Fruit fly (Drosophila melanogaster) whole organism, embryonic: ENCODE results near the gene CG43998.

ENCODE experiments used
- Asciz ChIP-seq: fragments of 200-800 bp; sonication (Bioruptor generic); optimal IDR thresholded peaks from 2 replicates; lab custom pipeline; 2017; ENCODE audit warnings: missing biosample characterization, mild to moderate bottlenecking, missing genetic modification characterization, missing genetic modification reagents
- BEAF-32 ChIP-seq: fragments of 200-800 bp; sonication (Bioruptor generic); optimal IDR thresholded peaks from 3 replicates; lab custom pipeline; 2017; ENCODE audit warnings: missing biosample characterization, missing genetic modification characterization, mild to moderate bottlenecking, moderate library complexity, missing genetic modification reagents
- CG10366 ChIP-seq: fragments of 200-800 bp; sonication (Bioruptor generic); IDR thresholded peaks from 2 replicates; pipeline ENCODE4 v1.3.6; 2022; ENCODE audit warnings: missing biosample characterization, missing genetic modification characterization
- CG11085 ChIP-seq: fragments of 200-800 bp; sonication (Bioruptor generic); IDR thresholded peaks from 2 replicates; pipeline ENCODE4 v1.3.6; 2022; ENCODE audit warnings: missing biosample characterization, missing genetic modification characterization
- CG11696 ChIP-seq: fragments of 200-800 bp; sonication (Bioruptor generic); IDR thresholded peaks from 2 replicates; pipeline ENCODE4 v1.3.6; 2022; ENCODE audit warnings: missing biosample characterization, missing genetic modification characterization
- CG12659 ChIP-seq: fragments of 200-800 bp; sonication (Bioruptor generic); optimal IDR thresholded peaks from 3 replicates; lab custom pipeline; 2017; ENCODE audit warnings: mild to moderate bottlenecking, missing biosample characterization, missing genetic modification reagents, missing genetic modification characterization
- CG12769 ChIP-seq: fragments of 200-800 bp; sonication (Bioruptor generic); optimal IDR thresholded peaks from 2 replicates; lab custom pipeline; 2019; ENCODE audit warnings: missing biosample characterization, mild to moderate bottlenecking, missing genetic modification characterization, moderate library complexity
- CG12942 ChIP-seq: fragments of 200-800 bp; sonication (Bioruptor generic); optimal IDR thresholded peaks from 3 replicates; lab custom pipeline; 2016; ENCODE audit warnings: missing biosample characterization, missing genetic modification characterization
- CG14014 ChIP-seq: fragments of 200-800 bp; sonication (Bioruptor generic); IDR thresholded peaks from 2 replicates; pipeline ENCODE4 v1.3.6; 2022; ENCODE audit warnings: missing biosample characterization, missing genetic modification characterization
- CG1647 ChIP-seq: fragments of 200-800 bp; sonication (Bioruptor generic); optimal IDR thresholded peaks from 3 replicates; lab custom pipeline; 2016; ENCODE audit warnings: missing biosample characterization, missing genetic modification characterization
- CG17385 ChIP-seq: fragments of 200-800 bp; sonication (Bioruptor generic); optimal IDR thresholded peaks from 3 replicates; lab custom pipeline; 2018; ENCODE audit warnings: missing biosample characterization, mild to moderate bottlenecking, missing genetic modification characterization
- CG17829 ChIP-seq: fragments of 200-800 bp; optimal IDR thresholded peaks from 2 replicates; lab custom pipeline; 2019; ENCODE audit warnings: missing biosample characterization, mild to moderate bottlenecking, missing genetic modification characterization, moderate library complexity
- CG18619 ChIP-seq: fragments of 200-800 bp; sonication (Bioruptor generic); optimal IDR thresholded peaks from 3 replicates; lab custom pipeline; 2017; ENCODE audit warnings: missing biosample characterization, mild to moderate bottlenecking, missing genetic modification characterization
- CG2678 ChIP-seq: fragments of 200-800 bp; sonication (Bioruptor generic); optimal IDR thresholded peaks from 3 replicates; lab custom pipeline; 2019; ENCODE audit warnings: missing biosample characterization, mild to moderate bottlenecking, missing genetic modification characterization, moderate library complexity
- CG30403 ChIP-seq: fragments of 200-800 bp; sonication (Bioruptor generic); optimal IDR thresholded peaks from 3 replicates; lab custom pipeline; 2016; ENCODE audit warnings: missing biosample characterization, missing genetic modification characterization
- CG32767 ChIP-seq: fragments of 200-800 bp; sonication (Bioruptor generic); IDR thresholded peaks from 2 replicates; pipeline ENCODE4 v1.3.6; 2022; ENCODE audit warnings: missing biosample characterization, missing genetic modification characterization
- CG3407 ChIP-seq: fragments of 200-800 bp; sonication (Bioruptor generic); optimal IDR thresholded peaks from 2 replicates; lab custom pipeline; 2018; ENCODE audit warnings: missing biosample characterization, mild to moderate bottlenecking, missing genetic modification characterization
- CG4360 ChIP-seq: fragments of 200-800 bp; sonication (Bioruptor generic); IDR thresholded peaks from 2 replicates; pipeline ENCODE4 v1.3.6; 2022; ENCODE audit warnings: missing biosample characterization, missing genetic modification characterization
- CG4854 ChIP-seq: fragments of 200-800 bp; sonication (Bioruptor generic); optimal IDR thresholded peaks from 2 replicates; lab custom pipeline; 2016; ENCODE audit warnings: missing biosample characterization, missing genetic modification characterization, inconsistent platforms
- CG6654 ChIP-seq: fragments of 200-800 bp; sonication (Bioruptor generic); optimal IDR thresholded peaks from 2 replicates; lab custom pipeline; 2017; ENCODE audit warnings: missing biosample characterization, mild to moderate bottlenecking, missing genetic modification characterization
- CG8944 ChIP-seq: fragments of 200-800 bp; sonication (Bioruptor generic); optimal IDR thresholded peaks from 3 replicates; lab custom pipeline; 2016; ENCODE audit warnings: missing biosample characterization, missing genetic modification characterization
- CHES-1-like ChIP-seq: fragments of 200-800 bp; sonication (Bioruptor generic); optimal IDR thresholded peaks from 2 replicates; lab custom pipeline; 2016; ENCODE audit warnings: missing biosample characterization, missing genetic modification characterization
- Dek ChIP-seq: fragments of 200-800 bp; sonication (Bioruptor generic); optimal IDR thresholded peaks from 3 replicates; lab custom pipeline; 2019; ENCODE audit warnings: missing biosample characterization, mild to moderate bottlenecking, missing genetic modification characterization, moderate library complexity
- ERR ChIP-seq: fragments of 200-800 bp; sonication (Bioruptor generic); optimal IDR thresholded peaks from 2 replicates; lab custom pipeline; 2016; ENCODE audit warnings: missing biosample characterization, missing genetic modification characterization
- Fer2 ChIP-seq: fragments of 200-800 bp; sonication (Bioruptor generic); optimal IDR thresholded peaks from 2 replicates; lab custom pipeline; 2018; ENCODE audit warnings: missing biosample characterization, mild to moderate bottlenecking, missing genetic modification characterization, moderate library complexity
- Hey ChIP-seq: fragments of 200-800 bp; sonication (Bioruptor generic); optimal IDR thresholded peaks from 3 replicates; lab custom pipeline; 2018; ENCODE audit warnings: missing biosample characterization, mild to moderate bottlenecking, missing genetic modification characterization
- Hr3 ChIP-seq: fragments of 200-800 bp; sonication (Bioruptor generic); optimal IDR thresholded peaks from 3 replicates; lab custom pipeline; 2016; ENCODE audit warnings: missing biosample characterization, missing genetic modification characterization
- Lpt ChIP-seq: fragments of >200 bp; optimal IDR thresholded peaks from 2 replicates; lab custom pipeline; 2018; ENCODE audit warnings: missing biosample characterization, missing genetic modification characterization
- NC2α ChIP-seq: fragments of 200-800 bp; sonication (Bioruptor generic); optimal IDR thresholded peaks from 2 replicates; lab custom pipeline; 2016; ENCODE audit warnings: missing biosample characterization, missing genetic modification characterization
- Sry-δ ChIP-seq: fragments of 200-800 bp; sonication (Bioruptor generic); optimal IDR thresholded peaks from 2 replicates; lab custom pipeline; 2016; ENCODE audit warnings: missing biosample characterization, missing genetic modification characterization
- Taf1 ChIP-seq: fragments of 200-800 bp; sonication (Bioruptor generic); IDR thresholded peaks from 2 replicates; pipeline ENCODE4 v1.3.6; 2022; ENCODE audit warnings: missing biosample characterization, missing genetic modification characterization
- Tbp ChIP-seq: fragments of >200 bp; optimal IDR thresholded peaks from 2 replicates; lab custom pipeline; 2018; ENCODE audit warnings: missing biosample characterization, missing genetic modification characterization
- amos ChIP-seq: fragments of 200-800 bp; sonication (Bioruptor generic); IDR thresholded peaks from 2 replicates; pipeline ENCODE4 v1.3.6; 2022; ENCODE audit warnings: missing biosample characterization, missing genetic modification characterization; ENCODE audit not compliant: partially characterized antibody
- az2 ChIP-seq: fragments of 200-800 bp; sonication (Bioruptor generic); optimal IDR thresholded peaks from 3 replicates; lab custom pipeline; 2016; ENCODE audit warnings: missing biosample characterization, missing genetic modification characterization
- dati ChIP-seq: fragments of 200-800 bp; sonication (Bioruptor generic); IDR thresholded peaks from 2 replicates; pipeline ENCODE4 v1.3.6; 2022; ENCODE audit warnings: missing biosample characterization, missing genetic modification characterization
- disco-r ChIP-seq: fragments of 200-800 bp; sonication (Bioruptor generic); optimal IDR thresholded peaks from 2 replicates; lab custom pipeline; 2016; ENCODE audit warnings: missing biosample characterization, missing genetic modification characterization
- dmrt99B ChIP-seq: fragments of 200-800 bp; sonication (Bioruptor generic); optimal IDR thresholded peaks from 2 replicates; lab custom pipeline; 2018; ENCODE audit warnings: missing biosample characterization, mild to moderate bottlenecking, missing genetic modification characterization, moderate library complexity
- eve ChIP-seq, 2 experiments: fragments of >200 bp; optimal IDR thresholded peaks; 2 replicates each; lab custom pipeline; 2017; ENCODE audit warnings: missing biosample characterization in 2 of 2, missing genetic modification characterization in 2 of 2
- eyg ChIP-seq: fragments of 200-800 bp; sonication (Bioruptor generic); optimal IDR thresholded peaks from 3 replicates; lab custom pipeline; 2016; ENCODE audit warnings: missing biosample characterization, missing genetic modification characterization
- ftz-f1 ChIP-seq: fragments of 200-800 bp; sonication (Bioruptor generic); optimal IDR thresholded peaks from 2 replicates; lab custom pipeline; 2016; ENCODE audit warnings: missing biosample characterization, missing genetic modification characterization
- gfzf ChIP-seq: fragments of 200-800 bp; sonication (Bioruptor generic); optimal IDR thresholded peaks from 2 replicates; lab custom pipeline; 2016; ENCODE audit warnings: missing biosample characterization, mild to moderate bottlenecking, missing genetic modification characterization, moderate library complexity
- hbn ChIP-seq: fragments of 200-800 bp; sonication (Bioruptor generic); IDR thresholded peaks from 2 replicates; pipeline ENCODE4 v1.3.6; 2022; ENCODE audit warnings: missing biosample characterization, missing genetic modification characterization; ENCODE audit not compliant: partially characterized antibody
- kah ChIP-seq: fragments of 200-800 bp; sonication (Bioruptor generic); optimal IDR thresholded peaks from 2 replicates; lab custom pipeline; 2018; ENCODE audit warnings: missing biosample characterization, mild to moderate bottlenecking, missing genetic modification characterization
- lov ChIP-seq, 2 experiments: fragments of 200-800 bp in 1 of 2; fragments of >200 bp in 1 of 2; sonication (Bioruptor generic) in 1 of 2; IDR thresholded peaks in 1 of 2; optimal IDR thresholded peaks in 1 of 2; 2 replicates in 1 of 2; 3 replicates in 1 of 2; pipeline versions ENCODE4 v1.3.6 to Lab custom; 2017 to 2022; ENCODE audit warnings: missing biosample characterization in 1 of 2, missing genetic modification characterization in 1 of 2
- mam ChIP-seq: fragments of 200-800 bp; sonication (Bioruptor generic); optimal IDR thresholded peaks from 3 replicates; lab custom pipeline; 2016; ENCODE audit warnings: missing biosample characterization, missing genetic modification characterization
- org-1 ChIP-seq: fragments of 200-800 bp; sonication (Bioruptor generic); optimal IDR thresholded peaks from 2 replicates; lab custom pipeline; 2017; ENCODE audit warnings: missing biosample characterization, missing genetic modification characterization
- pfk ChIP-seq: fragments of 200-800 bp; sonication (Bioruptor generic); optimal IDR thresholded peaks from 2 replicates; lab custom pipeline; 2018; ENCODE audit warnings: missing biosample characterization, mild to moderate bottlenecking, missing genetic modification characterization, moderate library complexity
- sima ChIP-seq: fragments of 200-800 bp; sonication (Bioruptor generic); optimal IDR thresholded peaks from 2 replicates; lab custom pipeline; 2016; ENCODE audit warnings: missing biosample characterization, missing genetic modification characterization
- slbo ChIP-seq: fragments of 200-800 bp; sonication (Bioruptor generic); IDR thresholded peaks from 2 replicates; pipeline ENCODE4 v1.3.6; 2022; ENCODE audit warnings: missing biosample characterization, missing genetic modification characterization
- tin ChIP-seq: fragments of 200-800 bp; sonication (Bioruptor generic); optimal IDR thresholded peaks from 3 replicates; lab custom pipeline; 2016; ENCODE audit warnings: missing biosample characterization, missing genetic modification characterization
- trem ChIP-seq: fragments of 200-800 bp; optimal IDR thresholded peaks from 3 replicates; lab custom pipeline; 2019; ENCODE audit warnings: missing biosample characterization, mild to moderate bottlenecking, missing genetic modification characterization, moderate library complexity
- unpg ChIP-seq: fragments of 200-800 bp; sonication (Bioruptor generic); optimal IDR thresholded peaks from 3 replicates; lab custom pipeline; 2018; ENCODE audit warnings: missing biosample characterization, mild to moderate bottlenecking, missing genetic modification characterization, moderate library complexity

Gene CG43998

dm6 chr3R:23924200-23924599 is 4.6 kb downstream of the CG43998 start, which contains the start of gene Ndc1 (continued):
- TF ChIP-seq CG11696, result no peak
- TF ChIP-seq CG11085, result no peak
- no peak for TF ChIP-seq mam (GFP tag; lab: Kevin White, UChicago)
- no peak for TF ChIP-seq CG4360 (GFP tag; lab: Robert Waterston, UW)
- no peak for TF ChIP-seq dati (GFP tag; lab: Robert Waterston, UW)
- peak; percentile 66 for TF ChIP-seq gfzf (GFP tag; lab: Kevin White, UChicago)
- TF ChIP-seq tin (GFP tag; lab: Kevin White, UChicago), result no peak
- no peak for TF ChIP-seq Taf1 (GFP tag; lab: Robert Waterston, UW)
- TF ChIP-seq CG6654, result no peak
- no peak for TF ChIP-seq CG14014 (GFP tag; lab: Robert Waterston, UW)
- TF ChIP-seq pfk (GFP tag; lab: Kevin White, UChicago), result no peak
- TF ChIP-seq kah (GFP tag; lab: Kevin White, UChicago), result no peak
- no peak for TF ChIP-seq dmrt99B (tag; lab: Kevin White, UChicago)
- peak; percentile 49 for TF ChIP-seq Sry-δ
- no peak for TF ChIP-seq CG4854
- no peak for TF ChIP-seq CG2678 (tag; lab: Kevin White, UChicago)
- TF ChIP-seq CG30403 (GFP tag; lab: Kevin White, UChicago), result no peak
- TF ChIP-seq trem (tag; lab: Kevin White, UChicago), result peak; percentile 43
- no peak for TF ChIP-seq CG32767 (GFP tag; lab: Robert Waterston, UW)
- no peak for TF ChIP-seq az2 (GFP tag; lab: Kevin White, UChicago)
- no peak for TF ChIP-seq Asciz
- no peak for TF ChIP-seq ftz-f1
- TF ChIP-seq slbo (GFP tag; lab: Robert Waterston, UW), result no peak
- no peak for TF ChIP-seq CG12659 (GFP tag; lab: Kevin White, UChicago)
- peak; percentile 49 for TF ChIP-seq BEAF-32 (GFP tag; lab: Kevin White, UChicago)
- TF ChIP-seq Hey (tag; lab: Kevin White, UChicago), result no peak
- TF ChIP-seq CG18619 (GFP tag; lab: Kevin White, UChicago), result no peak
- TF ChIP-seq CG1647, result no peak
- no peak for TF ChIP-seq CG17829
- TF ChIP-seq Lpt, result no peak
- TF ChIP-seq sima (GFP tag; lab: Kevin White, UChicago), result no peak
- no peak for TF ChIP-seq CG12769
- no peak for TF ChIP-seq unpg (GFP tag; lab: Kevin White, UChicago)
- no peak for TF ChIP-seq Tbp (GFP tag; lab: Kevin White, UChicago)
- no peak for TF ChIP-seq eyg (GFP tag; lab: Kevin White, UChicago)
- TF ChIP-seq eve (GFP tag; optimal IDR thresholded peaks at IDR 0.05; lab: Kevin White, UChicago), result no peak
- TF ChIP-seq CG8944, result no peak
- TF ChIP-seq CG3407 (GFP tag; lab: Kevin White, UChicago), result no peak
- no peak for TF ChIP-seq ERR
- no peak for TF ChIP-seq CHES-1-like (GFP tag; lab: Kevin White, UChicago)
- no peak for TF ChIP-seq NC2α
- no peak for TF ChIP-seq lov (optimal IDR thresholded peaks at IDR 0.05; lab: Kevin White, UChicago)
- TF ChIP-seq lov (GFP tag; IDR thresholded peaks at IDR 0.05; lab: Robert Waterston, UW), result no peak
- no peak for TF ChIP-seq Dek (tag; lab: Kevin White, UChicago)
- no peak for TF ChIP-seq Hr3
- TF ChIP-seq CG12942 (GFP tag; lab: Kevin White, UChicago), result no peak
- TF ChIP-seq hbn (GFP tag; lab: Robert Waterston, UW), result peak; percentile 36; the same call in 1 of the 2 replicates
- no peak for TF ChIP-seq Fer2 (tag; lab: Kevin White, UChicago)
- no peak for TF ChIP-seq CG17385
- no peak for TF ChIP-seq CG10366
- TF ChIP-seq org-1, result no peak
- peak; percentile 15; the same call in 1 of the 2 replicates for TF ChIP-seq amos (GFP tag; lab: Robert Waterston, UW)
- TF ChIP-seq disco-r (GFP tag; lab: Kevin White, UChicago), result no peak
